Worm (Caenorhabditis elegans) whole organism, dauer: Measurements from ENCODE around the gene lsm-3.

Experiments
- unc-62 ChIP-seq: sonication (generic microtip); optimal IDR thresholded peaks from 2 replicates; lab custom pipeline; 2017; ENCODE audit warnings: missing biosample characterization, missing genetic modification reagents, missing genetic modification characterization

The lsm-3 gene

DNA sequence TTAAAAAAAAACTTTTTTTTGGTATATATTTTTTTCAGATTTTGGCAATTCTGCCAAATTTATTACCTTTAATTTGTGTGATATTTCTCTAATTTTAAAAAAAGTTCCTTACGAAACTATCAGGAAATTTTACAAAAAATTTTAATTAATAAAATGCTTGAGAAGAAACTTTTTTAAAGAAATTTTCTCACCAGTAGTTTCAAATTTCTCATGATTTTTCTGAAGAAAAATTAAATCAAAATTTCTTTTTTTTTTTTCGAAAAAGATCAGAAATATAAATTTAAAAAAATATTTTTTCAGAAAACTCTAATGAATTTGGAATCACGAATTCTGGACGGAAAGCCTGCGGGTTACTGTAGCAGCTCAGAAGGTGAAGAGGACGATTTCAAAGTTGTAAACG lies 9.3 kb upstream of the lsm-3 start, which contains the start of gene mau-8:
Gene mau-8, plus strand, starts transcription at position 301 of the 400 bp plus-strand sequence.
- no peak for TF ChIP-seq unc-62 (GFP tag; lab: Kevin White, UChicago)

DNA sequence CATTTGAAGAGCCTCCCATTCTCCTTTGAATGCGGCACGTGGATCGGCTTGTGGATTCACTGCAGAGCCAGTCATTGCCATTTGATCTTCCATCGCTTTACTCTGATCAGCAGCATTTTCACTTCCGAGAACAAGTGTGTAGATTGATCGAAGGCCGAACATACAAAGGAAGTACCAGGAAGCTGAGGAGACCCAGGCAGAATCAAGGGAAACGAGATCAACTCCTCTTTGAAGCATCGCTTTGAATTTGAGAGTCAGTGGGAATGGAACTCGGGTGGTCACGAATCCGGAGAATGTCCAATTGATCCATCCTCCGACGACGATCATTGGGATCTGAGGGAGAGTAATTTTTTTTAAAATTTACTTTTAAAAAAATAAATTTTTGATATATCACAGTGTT lies 6.5 kb upstream of the lsm-3 start:
- no peak for TF ChIP-seq unc-62 (GFP tag; lab: Kevin White, UChicago)

DNA sequence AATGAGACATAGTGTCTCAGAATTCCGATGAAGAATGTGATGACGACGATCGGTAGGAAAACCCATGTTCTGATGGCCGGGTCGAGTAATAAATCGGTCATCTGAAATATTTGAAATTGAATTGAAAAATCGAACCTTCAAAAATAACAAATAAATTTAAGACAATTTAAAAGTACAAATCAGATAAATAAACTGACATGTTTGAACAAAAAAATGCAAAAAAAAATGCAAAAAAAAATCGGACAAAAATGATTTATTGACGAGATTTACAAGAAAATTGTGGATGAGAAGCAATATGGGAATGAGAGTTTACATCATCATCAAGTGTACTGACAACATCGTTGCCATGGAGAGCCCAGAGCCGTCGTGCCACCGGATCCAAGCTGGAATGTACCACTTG lies 5.2 kb upstream of the lsm-3 start, which contains the start of gene emc-3:
Gene emc-3, minus strand, starts transcription at position 101 of the 400 bp plus-strand sequence.
- no peak for TF ChIP-seq unc-62 (GFP tag; lab: Kevin White, UChicago)

DNA sequence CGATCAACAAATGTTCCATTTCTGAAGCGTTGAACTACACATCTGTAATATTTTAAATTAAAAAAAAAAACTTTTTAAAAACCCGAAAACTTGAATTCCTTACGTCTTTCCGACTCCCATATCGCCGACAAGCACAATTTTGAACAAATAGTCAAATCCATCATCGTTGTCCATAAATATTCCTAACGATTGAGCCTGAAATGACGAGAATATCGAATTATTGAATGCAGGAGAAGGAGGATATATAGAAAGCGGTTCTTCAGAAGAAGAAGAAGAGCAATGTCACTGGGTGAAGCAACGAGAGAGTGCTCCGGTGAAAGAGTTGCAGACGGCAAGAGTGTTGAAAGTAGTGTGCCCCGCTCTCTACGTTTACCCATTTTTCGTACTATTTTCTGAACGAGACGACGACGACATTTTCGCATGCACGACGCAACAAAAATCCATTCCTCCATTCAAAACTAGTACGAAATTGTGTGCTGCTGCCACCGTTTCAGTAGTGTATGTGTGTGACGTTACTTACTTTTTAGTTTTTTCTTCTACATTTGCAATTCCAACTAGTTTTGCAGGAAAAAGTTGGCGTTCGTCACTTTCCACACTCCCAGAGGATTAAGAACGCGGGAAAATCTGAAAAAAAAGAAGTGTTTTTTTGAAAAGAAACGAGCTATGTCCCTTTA lies 3.1 kb upstream of the lsm-3 start, which contains the start of gene rab-19:
Gene rab-19, minus strand, starts transcription at position 624 of the 674 bp plus-strand sequence.
- TF ChIP-seq unc-62 (GFP tag; lab: Kevin White, UChicago): no peak

DNA sequence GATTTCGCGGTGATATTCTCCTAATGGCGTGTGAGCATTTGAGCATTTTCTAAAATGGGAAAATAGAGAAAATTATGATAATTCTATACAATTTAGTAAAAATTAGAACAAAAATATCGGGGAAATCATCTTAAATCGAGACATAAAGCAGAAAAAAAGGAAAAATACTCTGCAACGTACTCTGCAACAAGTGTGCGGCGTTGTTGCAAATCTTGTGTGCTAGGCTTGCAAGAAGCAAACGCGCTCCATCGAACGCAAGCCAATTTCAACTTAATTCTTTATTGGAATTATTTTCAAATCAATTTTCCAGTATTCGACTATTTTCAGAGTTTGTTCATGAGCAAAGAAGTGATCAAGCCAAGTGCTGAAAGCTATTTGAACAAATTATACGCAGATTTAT lies 960 bp upstream of the lsm-3 start, which contains the start of the genes Y62E10A.20, Y62E10A.23 and mdt-9:
Gene Y62E10A.20, minus strand, starts transcription at position 49 of the 400 bp plus-strand sequence.
Gene Y62E10A.23, plus strand, starts transcription at position 282 of the 400 bp plus-strand sequence.
Gene mdt-9, plus strand, starts transcription at position 338 of the 400 bp plus-strand sequence.
- TF ChIP-seq unc-62 (GFP tag; lab: Kevin White, UChicago): no peak

DNA sequence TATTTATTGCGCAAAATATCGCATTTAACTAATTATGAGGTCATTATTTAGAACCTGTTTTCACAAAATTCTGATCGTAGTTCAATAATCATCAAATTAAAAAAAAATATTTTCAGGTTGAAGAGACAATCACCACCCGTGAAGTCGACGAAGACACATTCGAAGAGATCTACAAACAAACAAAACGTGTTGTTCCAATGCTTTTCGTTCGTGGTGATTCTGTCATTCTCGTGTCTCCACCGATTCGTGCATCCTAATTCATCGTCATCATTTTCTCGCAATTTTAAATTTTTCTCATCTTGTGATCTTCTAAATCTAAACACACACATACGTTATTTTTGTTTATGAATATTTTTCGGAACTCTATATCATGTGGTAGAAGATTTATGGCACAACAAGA lies 1.8 kb downstream of the lsm-3 start:
- TF ChIP-seq unc-62 (GFP tag; lab: Kevin White, UChicago): no peak

DNA sequence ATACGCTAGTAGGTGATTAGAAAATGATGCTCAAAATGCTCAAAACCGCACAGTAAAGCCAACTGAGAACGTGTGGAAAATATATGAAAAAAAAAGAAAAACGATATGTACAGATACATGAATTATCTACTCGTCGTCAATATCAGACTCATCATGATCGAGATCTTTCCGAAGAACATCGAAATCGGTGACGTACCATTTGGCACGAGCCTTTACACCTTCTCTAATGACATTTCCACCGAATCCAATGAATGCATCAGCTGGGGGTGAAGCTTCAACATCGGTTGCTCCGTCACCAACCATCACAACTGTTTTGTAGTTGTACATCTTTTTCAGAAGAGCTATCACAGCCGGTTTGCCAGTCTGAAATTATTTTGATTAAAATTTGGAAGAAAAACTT lies 2.2 kb downstream of the lsm-3 start:
- TF ChIP-seq unc-62 (GFP tag; lab: Kevin White, UChicago): no peak

DNA sequence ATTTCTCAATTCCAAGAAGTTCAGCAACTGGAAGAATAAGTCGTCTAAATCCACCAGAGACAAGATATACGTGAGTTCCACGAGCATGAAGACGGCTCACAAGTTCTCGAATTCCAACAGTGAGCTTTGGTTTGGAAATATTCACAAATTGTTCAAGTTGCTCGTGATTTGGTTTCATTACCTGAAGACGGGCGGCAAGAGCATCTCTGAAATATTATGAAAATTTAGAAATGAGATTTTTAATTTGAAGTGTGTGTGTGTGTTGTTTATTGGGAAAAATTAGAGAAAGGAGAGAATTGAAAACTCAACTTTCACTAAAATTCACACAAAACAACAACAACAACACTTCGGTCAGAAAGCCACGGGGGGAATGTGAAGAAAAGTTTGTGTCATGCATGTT lies 3.8 kb downstream of the lsm-3 start:
- no peak for TF ChIP-seq unc-62 (GFP tag; lab: Kevin White, UChicago)

DNA sequence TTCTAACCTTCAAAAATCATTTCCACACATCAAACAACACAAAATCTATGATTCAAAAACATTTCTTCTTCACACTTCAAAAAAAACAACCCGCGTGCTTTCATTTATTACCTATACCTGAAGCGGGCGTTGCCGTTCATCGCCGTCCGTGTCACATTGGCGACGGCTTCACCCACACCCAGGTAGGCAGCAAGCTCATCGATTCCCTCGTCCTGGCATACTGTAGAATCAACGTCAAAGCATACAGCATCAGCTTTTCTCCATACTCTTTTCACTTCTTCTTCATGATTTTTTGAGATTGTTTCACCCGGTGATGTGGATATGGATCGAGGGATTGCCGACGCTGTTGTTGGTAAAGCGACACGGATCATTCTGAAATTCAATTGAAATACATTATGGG lies 5.2 kb downstream of the lsm-3 start:
- TF ChIP-seq unc-62 (GFP tag; lab: Kevin White, UChicago): no peak

DNA sequence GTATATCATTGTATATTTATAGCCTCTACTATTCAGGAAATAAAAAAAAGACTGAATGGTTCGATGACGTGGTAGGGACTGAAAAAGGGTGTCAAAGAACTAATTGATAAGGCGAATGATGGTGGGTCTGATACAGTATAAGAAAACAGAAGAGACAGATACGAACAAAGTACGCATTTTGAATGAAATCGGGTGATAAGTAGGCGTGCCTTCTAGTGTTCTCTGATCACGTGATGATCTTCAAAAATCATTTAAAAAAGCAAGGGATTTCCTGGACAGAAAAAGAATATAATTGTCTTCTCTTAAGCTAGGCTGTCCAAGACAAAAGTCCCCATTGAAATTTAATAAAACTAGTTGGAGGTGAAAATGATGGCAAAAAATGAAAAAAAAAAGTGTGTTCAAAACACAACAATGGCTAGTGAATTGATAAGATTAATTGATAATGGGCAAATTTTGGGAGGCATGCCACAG lies 6.3 kb downstream of the lsm-3 start:
- TF ChIP-seq unc-62 (GFP tag; lab: Kevin White, UChicago): no peak

DNA sequence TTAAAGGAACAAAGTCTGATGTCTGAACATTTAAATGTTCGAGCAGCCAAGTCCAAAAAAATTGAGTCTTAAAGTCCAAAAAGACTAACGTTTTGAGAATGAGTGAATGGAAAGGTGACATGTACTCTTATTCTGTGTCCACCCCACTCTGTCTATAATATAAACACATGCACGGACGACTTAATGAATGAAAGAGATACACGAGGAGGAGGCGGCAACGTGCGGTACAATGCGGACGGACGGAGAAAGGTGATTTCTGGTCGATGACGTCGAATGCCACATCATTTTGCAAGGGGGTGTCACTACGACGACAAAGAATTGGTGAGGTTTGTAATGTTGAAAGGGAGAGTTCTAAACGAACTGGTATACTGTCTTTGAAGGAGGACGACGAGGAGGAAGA lies 7.7 kb downstream of the lsm-3 start:
- no peak for TF ChIP-seq unc-62 (GFP tag; lab: Kevin White, UChicago)

DNA sequence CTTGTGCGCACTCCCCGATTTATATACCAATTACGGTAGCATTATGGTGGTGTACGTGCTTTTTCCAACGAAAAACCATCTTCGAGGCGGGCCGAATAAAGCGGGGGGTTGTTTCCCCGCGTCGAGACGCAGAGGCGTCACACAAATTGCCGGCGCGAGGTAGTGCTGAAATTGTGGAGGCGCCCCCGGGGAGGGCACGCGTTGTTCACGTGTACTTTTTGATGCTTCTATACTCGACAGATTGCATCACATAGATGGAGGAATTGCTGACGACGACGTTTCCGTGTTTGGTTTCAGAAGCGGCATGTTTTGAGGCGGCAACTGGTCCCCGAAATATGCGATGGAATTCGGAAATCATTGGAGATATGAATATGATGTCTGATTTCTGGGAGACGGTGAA lies 8.3 kb downstream of the lsm-3 start:
- TF ChIP-seq unc-62 (GFP tag; lab: Kevin White, UChicago): no peak

DNA sequence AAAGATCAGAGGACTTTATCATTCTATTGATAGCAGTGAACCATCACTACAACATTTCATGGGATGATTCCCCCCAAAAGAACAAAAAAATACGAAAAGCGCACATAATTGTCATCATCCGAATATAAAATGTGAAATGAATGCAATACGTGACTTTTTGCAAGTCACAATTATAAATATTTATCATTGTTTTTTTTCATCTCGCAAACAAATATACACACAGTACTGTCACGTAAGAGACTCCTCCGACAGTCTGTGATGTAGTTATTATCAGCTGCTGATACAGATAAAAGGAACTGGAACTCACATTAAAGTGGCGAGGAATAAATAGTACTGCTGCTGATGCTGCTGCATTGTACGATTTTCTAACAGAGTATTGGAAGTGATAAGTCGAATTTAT lies 9.4 kb downstream of the lsm-3 start:
- no peak for TF ChIP-seq unc-62 (GFP tag; lab: Kevin White, UChicago)

DNA sequence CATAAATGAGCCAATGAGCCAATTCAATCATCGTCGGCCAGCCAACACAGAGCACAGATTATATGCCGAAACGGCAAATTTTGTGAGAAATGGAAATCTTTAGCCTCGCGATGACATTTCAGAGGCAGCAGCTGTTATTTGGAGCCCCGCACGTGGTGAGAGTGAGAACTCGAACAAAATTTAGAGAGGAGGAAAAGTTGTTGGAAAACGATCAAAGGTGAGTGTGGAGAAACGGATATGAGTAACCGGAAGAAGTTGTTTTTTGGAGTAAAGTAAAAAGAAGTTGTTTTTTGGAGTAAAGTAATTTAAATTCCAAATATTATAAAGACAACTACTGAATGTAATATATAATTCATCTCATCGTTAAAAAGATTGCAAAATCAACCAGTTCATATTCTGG lies 11.7 kb downstream of the lsm-3 start, which contains the start of gene Y62E10A.13:
Gene Y62E10A.13, minus strand, starts transcription at position 326 of the 400 bp plus-strand sequence.
- TF ChIP-seq unc-62 (GFP tag; lab: Kevin White, UChicago): no peak

DNA sequence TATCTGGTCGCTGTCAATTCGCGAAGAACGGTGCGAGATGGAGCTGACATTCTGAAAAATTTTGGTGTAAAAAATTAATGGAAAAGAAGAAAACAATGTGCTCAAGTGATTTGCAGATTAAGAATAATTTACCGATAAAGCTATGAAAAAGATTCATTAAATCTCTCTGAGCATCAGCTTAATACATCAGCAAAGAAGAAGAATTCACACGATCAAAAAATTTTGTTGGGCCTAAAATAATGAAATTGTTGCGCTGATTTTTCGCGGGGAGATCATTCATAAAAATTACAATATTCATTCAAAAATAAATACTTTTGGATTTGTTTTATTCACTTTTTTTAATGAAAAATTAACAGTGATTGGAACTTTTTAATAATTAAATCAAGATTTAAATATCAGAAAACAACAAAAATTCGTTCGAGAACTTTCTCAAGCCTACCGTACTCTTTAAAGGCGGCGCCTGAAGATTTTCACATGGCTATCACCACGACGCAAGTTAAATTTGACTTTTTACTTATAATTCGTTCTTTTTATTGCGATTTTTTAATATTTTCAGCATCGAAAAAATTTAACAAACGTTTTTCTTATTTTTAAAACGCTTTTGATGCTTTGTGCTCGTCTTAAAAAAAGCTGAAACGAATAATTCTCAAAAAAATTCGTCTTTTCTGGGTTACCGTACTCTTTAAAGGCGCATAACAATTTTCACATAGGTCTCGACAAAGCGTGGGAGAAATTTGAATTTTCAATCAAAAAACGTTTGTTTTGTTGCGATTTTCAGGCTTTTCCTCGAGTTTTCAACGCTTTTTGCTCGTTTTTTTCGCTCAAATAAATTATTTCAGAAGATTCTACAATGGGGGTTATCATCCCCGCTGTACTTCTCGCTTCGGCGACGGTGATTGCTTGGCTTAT lies 13.7 kb downstream of the lsm-3 start, which contains the start of the genes memi-2 and cyp-31A5:
Gene memi-2, minus strand, starts transcription at position 51 of the 909 bp plus-strand sequence.
Gene cyp-31A5, plus strand, starts transcription at position 834 of the 909 bp plus-strand sequence.
- TF ChIP-seq unc-62 (GFP tag; lab: Kevin White, UChicago): no peak

DNA sequence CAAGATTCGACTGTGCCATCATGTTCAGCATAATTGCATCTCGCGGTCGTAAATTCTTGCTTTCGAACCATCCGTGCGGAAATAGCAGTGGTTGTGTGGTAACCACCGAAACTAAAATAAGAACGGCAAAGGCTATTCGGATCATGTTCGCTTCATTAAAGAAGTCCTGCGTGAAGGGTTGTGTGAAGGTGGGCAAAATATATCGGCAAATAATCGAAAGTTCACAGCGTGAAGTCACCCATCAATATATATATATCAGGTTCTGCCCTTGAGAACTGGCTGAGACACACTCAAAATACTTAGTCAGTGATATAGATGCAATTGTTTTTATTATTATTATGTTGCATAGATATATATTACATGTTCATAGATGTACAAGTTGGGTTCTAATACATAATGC lies 21.0 kb downstream of the lsm-3 start, which contains the start of gene Y62E10A.19:
Gene Y62E10A.19, minus strand, starts transcription at position 289 of the 400 bp plus-strand sequence.
- no peak for TF ChIP-seq unc-62 (GFP tag; lab: Kevin White, UChicago)
